Worm (Caenorhabditis elegans): ENCODE measurements around the gene adm-4.

adm-4 gene

DNA sequence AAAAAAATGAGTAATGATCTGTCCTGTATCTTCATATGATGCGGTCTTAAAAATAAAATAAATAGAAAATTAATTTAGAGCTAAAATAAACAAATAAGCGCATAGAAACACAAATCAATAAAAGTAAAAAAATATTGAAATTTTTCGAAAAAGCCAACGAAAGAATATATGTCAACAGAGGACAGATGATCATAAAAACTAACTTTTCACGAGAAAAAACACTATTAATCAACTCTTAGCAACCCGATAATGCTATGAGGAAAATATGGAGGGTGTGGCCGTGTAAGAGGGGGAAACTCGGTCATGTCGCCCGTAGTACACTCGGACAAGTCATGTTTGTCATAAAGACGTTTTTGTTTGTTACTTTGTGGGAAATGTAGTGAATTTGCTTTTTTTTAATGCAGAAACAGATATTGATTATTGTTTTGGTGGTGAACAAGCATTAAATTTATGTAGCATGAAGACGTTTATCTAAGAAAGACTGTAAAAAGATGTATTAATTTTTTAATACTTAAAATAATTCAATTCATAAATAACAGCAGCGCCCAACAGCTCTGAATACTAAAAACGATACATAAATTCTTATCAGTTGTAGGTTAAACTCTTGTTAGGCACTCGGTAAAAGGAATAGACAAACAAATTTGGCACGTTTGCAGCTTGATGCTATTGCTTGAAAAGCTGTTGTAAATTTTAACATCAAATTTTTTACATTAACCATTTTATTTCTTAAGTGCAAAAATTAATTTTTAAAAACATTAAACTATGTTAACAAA, at the start of gene adm-4:
adm-4 (minus strand) TSS at position 51 of the 773 bp plus-strand sequence.
- no peak for TF ChIP-seq elt-3 (tag; optimal IDR thresholded peaks at IDR 0.05)
- peak; percentile 17 for TF ChIP-seq ces-1 (GFP tag; optimal IDR thresholded peaks at IDR 0.05)

DNA sequence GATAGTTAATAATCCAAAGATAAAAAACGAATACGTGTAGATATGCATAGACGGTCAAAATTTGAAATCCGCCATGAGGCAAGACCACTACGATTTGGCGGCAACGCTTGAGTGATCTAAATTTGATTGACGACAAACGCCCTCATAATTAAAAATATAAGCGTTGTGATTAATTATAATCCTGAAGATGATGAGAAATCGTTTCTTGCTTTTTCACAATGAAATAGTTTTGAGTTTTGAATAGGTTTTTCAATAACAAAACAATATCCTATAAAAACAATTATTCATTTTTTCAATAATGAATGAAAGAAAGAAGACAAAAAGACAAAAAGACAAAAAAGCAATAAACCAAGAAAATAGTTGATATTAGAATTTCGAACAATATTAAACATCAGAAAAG, 49.3 kb upstream of the adm-4 start, which contains the start of gene C54D2.6:
C54D2.6 (minus strand) TSS at position 101 of the 400 bp plus-strand sequence.
- TF ChIP-seq elt-1 (tag; optimal IDR thresholded peaks at IDR 0.05; ENCODE audit: borderline replicate concordance, insufficient read depth) (no peak), zip-8 (tag; optimal IDR thresholded peaks at IDR 0.05) (no peak), ces-1 (GFP tag; optimal IDR thresholded peaks at IDR 0.05) (no peak), lsy-2 (tag; optimal IDR thresholded peaks at IDR 0.05) (no peak), elt-3 (tag; optimal IDR thresholded peaks at IDR 0.05) (no peak), blmp-1 (tag; optimal IDR thresholded peaks at IDR 0.05) (no peak), ceh-83 (GFP tag; optimal IDR thresholded peaks at IDR 0.05) (no peak), mls-2 (tag; optimal IDR thresholded peaks at IDR 0.05) (no peak), nhr-76 (tag; optimal IDR thresholded peaks at IDR 0.05) (no peak), tbx-8 (GFP tag; optimal IDR thresholded peaks at IDR 0.05) (no peak), M03D4.4 (tag; optimal IDR thresholded peaks at IDR 0.05) (no peak), ham-2 (GFP tag; optimal IDR thresholded peaks at IDR 0.05) (no peak), hlh-1 (tag; optimal IDR thresholded peaks at IDR 0.05) (no peak), nhr-12 (tag; optimal IDR thresholded peaks at IDR 0.05) (no peak), mab-5 (tag; optimal IDR thresholded peaks at IDR 0.05) (no peak)

DNA sequence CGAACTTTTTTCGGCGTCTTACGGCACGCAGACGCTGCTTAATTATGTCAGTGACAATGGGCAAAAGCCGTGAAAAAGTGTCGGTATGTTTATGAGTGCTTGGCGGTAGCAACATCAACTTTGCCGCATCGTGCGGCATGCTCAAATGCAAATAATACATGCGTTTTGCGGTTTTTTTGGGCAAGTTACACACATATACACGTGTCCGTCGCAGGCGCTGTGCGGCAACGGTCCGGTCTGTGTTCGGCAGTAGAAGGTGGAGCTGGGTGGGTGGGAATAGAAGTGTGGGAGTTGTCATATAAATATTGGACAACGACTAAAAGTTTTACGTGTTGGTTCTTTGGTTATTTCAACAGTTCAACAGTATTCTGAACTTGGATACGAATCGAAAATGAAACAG, 44.1 kb upstream of the adm-4 start, which contains the start of gene idpp-11:
idpp-11 (plus strand) TSS at position 301 of the 400 bp plus-strand sequence.
- no peak for TF ChIP-seq lsy-2 (tag; optimal IDR thresholded peaks at IDR 0.05)
- no peak for TF ChIP-seq cnd-1 (tag; optimal IDR thresholded peaks at IDR 0.05)
- TF ChIP-seq bed-3 (GFP tag; optimal IDR thresholded peaks at IDR 0.05): no peak
- TF ChIP-seq nhr-12 (tag; optimal IDR thresholded peaks at IDR 0.05): no peak
- no peak for TF ChIP-seq nhr-2 (tag; optimal IDR thresholded peaks at IDR 0.05)
- no peak for TF ChIP-seq nhr-28 (tag; optimal IDR thresholded peaks at IDR 0.05)
- no peak for TF ChIP-seq pha-4 (tag; optimal IDR thresholded peaks at IDR 0.05)
- TF ChIP-seq ceh-43 (GFP tag; optimal IDR thresholded peaks at IDR 0.05): no peak
- no peak for TF ChIP-seq ceh-39 (tag; optimal IDR thresholded peaks at IDR 0.05)
- no peak for TF ChIP-seq ztf-11 (tag; optimal IDR thresholded peaks at IDR 0.05)
- no peak for TF ChIP-seq ham-2 (GFP tag; optimal IDR thresholded peaks at IDR 0.05)
- no peak for TF ChIP-seq hlh-1 (tag; optimal IDR thresholded peaks at IDR 0.05)
- TF ChIP-seq sem-2 (GFP tag; optimal IDR thresholded peaks at IDR 0.05): no peak
- TF ChIP-seq flh-1 (GFP tag; optimal IDR thresholded peaks at IDR 0.05): no peak
- no peak for TF ChIP-seq tbx-8 (GFP tag; optimal IDR thresholded peaks at IDR 0.05)
- TF ChIP-seq zip-8 (tag; optimal IDR thresholded peaks at IDR 0.05): no peak

DNA sequence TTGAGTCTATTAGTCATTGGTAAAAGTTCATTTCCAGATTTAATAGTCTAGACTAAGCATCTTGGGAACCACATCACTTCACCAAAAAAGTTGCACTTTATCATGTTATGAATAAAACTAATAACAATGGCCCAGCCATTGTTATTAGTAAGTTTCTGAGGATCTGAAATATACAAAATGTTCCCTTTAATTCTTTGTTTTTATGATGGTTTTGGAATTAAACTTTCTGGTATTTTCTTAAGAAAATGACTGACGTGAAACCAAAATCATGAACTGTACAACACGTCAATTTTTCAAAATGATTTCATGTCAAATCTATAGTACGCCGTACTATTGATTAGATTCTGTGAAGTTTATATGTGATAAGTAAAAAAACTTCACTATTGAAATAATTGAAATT, 41.9 kb upstream of the adm-4 start:
- TF ChIP-seq hlh-1 (tag; optimal IDR thresholded peaks at IDR 0.05): no peak
- TF ChIP-seq pha-4 (tag; optimal IDR thresholded peaks at IDR 0.05): no peak
- TF ChIP-seq ham-2 (GFP tag; optimal IDR thresholded peaks at IDR 0.05): no peak
- no peak for TF ChIP-seq zip-8 (tag; optimal IDR thresholded peaks at IDR 0.05)
- no peak for TF ChIP-seq blmp-1 (tag; optimal IDR thresholded peaks at IDR 0.05)
- TF ChIP-seq drap-1 (GFP tag; optimal IDR thresholded peaks at IDR 0.05): no peak
- no peak for TF ChIP-seq nhr-28 (tag; optimal IDR thresholded peaks at IDR 0.05)
- TF ChIP-seq mep-1 (tag; optimal IDR thresholded peaks at IDR 0.05): no peak
- no peak for TF ChIP-seq lin-13 (tag; optimal IDR thresholded peaks at IDR 0.05)
- no peak for TF ChIP-seq snpc-4 (tag; optimal IDR thresholded peaks at IDR 0.05)
- TF ChIP-seq elt-3 (tag; optimal IDR thresholded peaks at IDR 0.05): no peak

DNA sequence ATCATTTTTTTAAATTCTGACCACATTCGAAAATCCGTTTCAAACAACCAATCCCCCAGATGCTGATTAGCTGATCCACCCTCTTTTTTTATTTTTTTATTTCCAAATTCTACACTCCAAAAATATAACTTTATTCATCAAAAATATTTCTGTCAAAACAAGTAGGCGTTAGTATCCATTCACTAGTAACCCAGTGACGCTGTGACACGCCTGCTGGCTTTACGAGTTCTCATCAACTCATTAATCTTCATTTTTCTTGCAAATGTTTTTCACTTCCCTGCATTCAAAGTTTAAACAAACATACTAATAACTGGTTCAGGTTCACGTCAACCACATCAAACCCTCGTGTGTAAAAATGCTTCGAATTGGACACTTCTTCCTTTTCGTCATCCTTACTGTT, 40.5 kb upstream of the adm-4 start, which contains the start of gene nlp-101:
nlp-101 (plus strand) TSS at position 301 of the 400 bp plus-strand sequence.
- no peak for TF ChIP-seq ham-2 (GFP tag; optimal IDR thresholded peaks at IDR 0.05)
- TF ChIP-seq nhr-12 (tag; optimal IDR thresholded peaks at IDR 0.05): no peak
- no peak for TF ChIP-seq unc-62 (GFP tag; optimal IDR thresholded peaks at IDR 0.05)
- TF ChIP-seq bed-3 (GFP tag; optimal IDR thresholded peaks at IDR 0.05): no peak
- TF ChIP-seq tbx-8 (GFP tag; optimal IDR thresholded peaks at IDR 0.05): no peak
- no peak for TF ChIP-seq ceh-39 (tag; optimal IDR thresholded peaks at IDR 0.05)
- TF ChIP-seq mep-1 (tag; optimal IDR thresholded peaks at IDR 0.05): no peak
- no peak for TF ChIP-seq elt-3 (tag; optimal IDR thresholded peaks at IDR 0.05)

Measured in whole organism, mixed stage, embryonic.